Fruit fly (Drosophila melanogaster) S2 (cell line): Measurements from ENCODE around the gene Rexo5.

Source experiments
- CG8478 ChIP-seq: fragments of >200 bp; optimal IDR thresholded peaks from 2 replicates; lab custom pipeline; 2018
- CTCF ChIP-seq, 2 experiments: fragments of >200 bp; optimal IDR thresholded peaks; 2 replicates each; lab custom pipeline; 2018

dm6 chr3L:6576709-6577108 lies 26.8 kb upstream of the Rexo5 start:
- TF ChIP-seq CG8478 (lab: Kevin White, UChicago): no peak
- TF ChIP-seq CTCF (optimal IDR thresholded peaks at IDR 0.05; lab: Kevin White, UChicago): no peak
